Fruit fly (Drosophila melanogaster) whole organism, embryonic: ENCODE results near the gene CG7766.
A peak's percentile ranks its signal among the peaks of the same experiment; 100 is the strongest.

Source experiments
- CG11504 ChIP-seq: fragments of 200-800 bp; sonication (Bioruptor generic); optimal IDR thresholded peaks from 3 replicates; lab custom pipeline; 2019; ENCODE audit warnings: missing biosample characterization, mild to moderate bottlenecking, missing genetic modification characterization, moderate library complexity
- CG11560 ChIP-seq: fragments of 200-800 bp; sonication (Bioruptor generic); IDR thresholded peaks from 3 replicates; pipeline ENCODE4 v1.3.6; 2022; ENCODE audit warnings: missing biosample characterization, missing genetic modification characterization
- CG12769 ChIP-seq: fragments of 200-800 bp; sonication (Bioruptor generic); optimal IDR thresholded peaks from 2 replicates; lab custom pipeline; 2019; ENCODE audit warnings: missing biosample characterization, mild to moderate bottlenecking, missing genetic modification characterization, moderate library complexity
- CG12942 ChIP-seq: fragments of 200-800 bp; sonication (Bioruptor generic); optimal IDR thresholded peaks from 3 replicates; lab custom pipeline; 2016; ENCODE audit warnings: missing biosample characterization, missing genetic modification characterization
- CG13424 ChIP-seq: fragments of 200-800 bp; sonication (Bioruptor generic); optimal IDR thresholded peaks from 2 replicates; lab custom pipeline; 2019; ENCODE audit warnings: missing biosample characterization, mild to moderate bottlenecking, missing genetic modification characterization, moderate library complexity
- CG13894 ChIP-seq: fragments of 200-800 bp; sonication (Bioruptor generic); optimal IDR thresholded peaks from 3 replicates; lab custom pipeline; 2018; ENCODE audit warnings: missing biosample characterization, mild to moderate bottlenecking, missing genetic modification characterization, moderate library complexity
- CG16779 ChIP-seq: fragments of 200-800 bp; sonication (Bioruptor generic); IDR thresholded peaks from 2 replicates; pipeline ENCODE4 v1.3.6; 2022; ENCODE audit warnings: missing biosample characterization, missing genetic modification characterization
- CG18619 ChIP-seq: fragments of 200-800 bp; sonication (Bioruptor generic); optimal IDR thresholded peaks from 3 replicates; lab custom pipeline; 2017; ENCODE audit warnings: missing biosample characterization, mild to moderate bottlenecking, missing genetic modification characterization
- CG2889 ChIP-seq: fragments of 200-800 bp; sonication (Bioruptor generic); IDR thresholded peaks from 3 replicates; pipeline ENCODE4 v1.3.6; 2022; ENCODE audit warnings: missing biosample characterization, missing genetic modification characterization
- CG31224 ChIP-seq: fragments of 200-800 bp; sonication (Bioruptor generic); IDR thresholded peaks from 2 replicates; pipeline ENCODE4 v1.3.6; 2022; ENCODE audit warnings: missing biosample characterization, missing genetic modification characterization
- CG3281 ChIP-seq: fragments of 200-800 bp; sonication (Bioruptor generic); optimal IDR thresholded peaks from 3 replicates; lab custom pipeline; 2017; ENCODE audit warnings: missing biosample characterization, mild to moderate bottlenecking, missing genetic modification characterization
- CG34224 ChIP-seq: fragments of 200-800 bp; sonication (Bioruptor generic); IDR thresholded peaks from 3 replicates; pipeline ENCODE4 v1.3.6; 2022; ENCODE audit warnings: missing biosample characterization, missing genetic modification characterization; ENCODE audit not compliant: partially characterized antibody
- CG4360 ChIP-seq: fragments of 200-800 bp; sonication (Bioruptor generic); IDR thresholded peaks from 2 replicates; pipeline ENCODE4 v1.3.6; 2022; ENCODE audit warnings: missing biosample characterization, missing genetic modification characterization
- CG4424 ChIP-seq: fragments of 200-800 bp; sonication (Bioruptor generic); optimal IDR thresholded peaks from 3 replicates; lab custom pipeline; 2016; ENCODE audit warnings: missing biosample characterization, missing genetic modification characterization
- CG6654 ChIP-seq: fragments of 200-800 bp; sonication (Bioruptor generic); optimal IDR thresholded peaks from 2 replicates; lab custom pipeline; 2017; ENCODE audit warnings: missing biosample characterization, mild to moderate bottlenecking, missing genetic modification characterization
- CG6791 ChIP-seq: fragments of 200-800 bp; sonication (Bioruptor generic); IDR thresholded peaks from 3 replicates; pipeline ENCODE4 v1.3.6; 2022; ENCODE audit warnings: missing biosample characterization, missing genetic modification characterization; ENCODE audit not compliant: partially characterized antibody
- CG7786 ChIP-seq: fragments of 200-800 bp; sonication (Bioruptor generic); optimal IDR thresholded peaks from 2 replicates; lab custom pipeline; 2016; ENCODE audit warnings: missing biosample characterization, missing genetic modification characterization
- CG9817 ChIP-seq: fragments of 200-800 bp; sonication (Bioruptor generic); optimal IDR thresholded peaks from 2 replicates; lab custom pipeline; 2018; ENCODE audit warnings: missing biosample characterization, mild to moderate bottlenecking, missing genetic modification characterization, moderate library complexity
- Chrac-16 ChIP-seq: fragments of 200-800 bp; sonication (Bioruptor generic); optimal IDR thresholded peaks from 3 replicates; lab custom pipeline; 2016; ENCODE audit warnings: missing biosample characterization, missing genetic modification characterization
- D ChIP-seq, 2 experiments: fragments of 200-800 bp in 1 of 2; fragments of >200 bp in 1 of 2; sonication (Bioruptor generic) in 1 of 2; optimal IDR thresholded peaks; 2 replicates in 1 of 2; 3 replicates in 1 of 2; lab custom pipeline; 2017; ENCODE audit warnings: mild to moderate bottlenecking in 1 of 2, missing biosample characterization in 1 of 2, missing genetic modification characterization in 1 of 2, missing genetic modification reagents in 1 of 2
- D19A ChIP-seq: fragments of 200-800 bp; optimal IDR thresholded peaks from 3 replicates; lab custom pipeline; 2019; ENCODE audit warnings: missing biosample characterization, mild to moderate bottlenecking, missing genetic modification characterization, moderate library complexity
- Hr3 ChIP-seq: fragments of 200-800 bp; sonication (Bioruptor generic); optimal IDR thresholded peaks from 3 replicates; lab custom pipeline; 2016; ENCODE audit warnings: missing biosample characterization, missing genetic modification characterization
- Hr39 ChIP-seq: fragments of >200 bp; optimal IDR thresholded peaks from 2 replicates; lab custom pipeline; 2017
- Nf-YC ChIP-seq: fragments of 200-800 bp; optimal IDR thresholded peaks from 3 replicates; lab custom pipeline; 2019; ENCODE audit warnings: missing biosample characterization, mild to moderate bottlenecking, missing genetic modification characterization, moderate library complexity
- Opbp ChIP-seq: fragments of 200-800 bp; sonication (Bioruptor generic); IDR thresholded peaks from 3 replicates; pipeline ENCODE4 v1.3.6; 2022; ENCODE audit warnings: missing biosample characterization, missing genetic modification characterization; ENCODE audit not compliant: partially characterized antibody
- Ptx1 ChIP-seq: fragments of 200-800 bp; sonication (Bioruptor generic); IDR thresholded peaks from 2 replicates; pipeline ENCODE4 v1.3.6; 2022; ENCODE audit warnings: missing biosample characterization, missing genetic modification characterization
- Rfx ChIP-seq: fragments of 200-800 bp; sonication (Bioruptor generic); IDR thresholded peaks from 2 replicates; pipeline ENCODE4 v1.3.6; 2022; ENCODE audit warnings: missing biosample characterization, missing genetic modification characterization
- Sox100B ChIP-seq: fragments of 200-800 bp; sonication (Bioruptor generic); optimal IDR thresholded peaks from 3 replicates; lab custom pipeline; 2018; ENCODE audit warnings: missing biosample characterization, mild to moderate bottlenecking, missing genetic modification characterization
- Trl ChIP-seq, 3 experiments: fragments of >200 bp in 2 of 3; fragments of 200-800 bp in 1 of 3; sonication (Bioruptor generic) in 1 of 3; optimal IDR thresholded peaks; 2 replicates in 1 of 3; 3 replicates in 2 of 3; lab custom pipeline; 2016 to 2017; ENCODE audit warnings: missing biosample characterization in 1 of 3, missing genetic modification characterization in 1 of 3
- Xrp1 ChIP-seq: fragments of 200-800 bp; sonication (Bioruptor generic); IDR thresholded peaks from 2 replicates; pipeline ENCODE4 v1.3.6; 2022; ENCODE audit warnings: missing biosample characterization, missing genetic modification characterization
- abd-A ChIP-seq: fragments of 200-800 bp; sonication (Bioruptor generic); optimal IDR thresholded peaks from 3 replicates; lab custom pipeline; 2019; ENCODE audit warnings: missing biosample characterization, mild to moderate bottlenecking, missing genetic modification characterization, moderate library complexity
- caup ChIP-seq: fragments of 200-800 bp; sonication (Bioruptor generic); optimal IDR thresholded peaks from 3 replicates; lab custom pipeline; 2017; ENCODE audit warnings: missing biosample characterization, mild to moderate bottlenecking, missing genetic modification characterization, moderate library complexity; ENCODE audit not compliant: severe bottlenecking
- cg ChIP-seq: fragments of 200-800 bp; sonication (Bioruptor generic); optimal IDR thresholded peaks from 3 replicates; lab custom pipeline; 2019; ENCODE audit warnings: missing biosample characterization, mild to moderate bottlenecking, missing genetic modification characterization, moderate library complexity
- dmrt99B ChIP-seq: fragments of 200-800 bp; sonication (Bioruptor generic); optimal IDR thresholded peaks from 2 replicates; lab custom pipeline; 2018; ENCODE audit warnings: missing biosample characterization, mild to moderate bottlenecking, missing genetic modification characterization, moderate library complexity
- ewg ChIP-seq: fragments of 200-800 bp; sonication (Bioruptor generic); optimal IDR thresholded peaks from 3 replicates; lab custom pipeline; 2017; ENCODE audit warnings: mild to moderate bottlenecking, missing biosample characterization, missing genetic modification reagents, missing genetic modification characterization
- ftz-f1 ChIP-seq: fragments of 200-800 bp; sonication (Bioruptor generic); optimal IDR thresholded peaks from 2 replicates; lab custom pipeline; 2016; ENCODE audit warnings: missing biosample characterization, missing genetic modification characterization
- grau ChIP-seq: fragments of 200-800 bp; optimal IDR thresholded peaks from 3 replicates; lab custom pipeline; 2019; ENCODE audit warnings: missing biosample characterization, mild to moderate bottlenecking, missing genetic modification characterization, moderate library complexity
- knrl ChIP-seq: fragments of 200-800 bp; sonication (Bioruptor generic); IDR thresholded peaks from 3 replicates; pipeline ENCODE4 v1.3.6; 2022; ENCODE audit warnings: missing biosample characterization, missing genetic modification characterization; ENCODE audit not compliant: partially characterized antibody
- lab ChIP-seq: fragments of 200-800 bp; sonication (Bioruptor generic); optimal IDR thresholded peaks from 3 replicates; lab custom pipeline; 2017; ENCODE audit warnings: missing biosample characterization, missing genetic modification characterization, mild to moderate bottlenecking, moderate library complexity, missing genetic modification reagents
- nmo ChIP-seq: fragments of 200-800 bp; sonication (Bioruptor generic); optimal IDR thresholded peaks from 2 replicates; lab custom pipeline; 2018; ENCODE audit warnings: missing biosample characterization, mild to moderate bottlenecking, missing genetic modification characterization, moderate library complexity
- pfk ChIP-seq: fragments of 200-800 bp; sonication (Bioruptor generic); optimal IDR thresholded peaks from 2 replicates; lab custom pipeline; 2018; ENCODE audit warnings: missing biosample characterization, mild to moderate bottlenecking, missing genetic modification characterization, moderate library complexity
- row ChIP-seq: fragments of 200-800 bp; sonication (Bioruptor generic); IDR thresholded peaks from 3 replicates; pipeline ENCODE4 v1.3.6; 2022; ENCODE audit warnings: missing biosample characterization, missing genetic modification characterization
- scrt ChIP-seq: fragments of 200-800 bp; sonication (Bioruptor generic); optimal IDR thresholded peaks from 2 replicates; lab custom pipeline; 2018; ENCODE audit warnings: missing biosample characterization, mild to moderate bottlenecking, missing genetic modification characterization, moderate library complexity
- sim ChIP-seq: fragments of 200-800 bp; sonication (Bioruptor generic); IDR thresholded peaks from 2 replicates; pipeline ENCODE4 v1.3.6; 2022; ENCODE audit warnings: missing biosample characterization, missing genetic modification characterization
- sna ChIP-seq: fragments of 200-800 bp; sonication (Bioruptor generic); IDR thresholded peaks from 2 replicates; pipeline ENCODE4 v1.3.6; 2022; ENCODE audit warnings: missing biosample characterization, missing genetic modification characterization; ENCODE audit not compliant: partially characterized antibody
- trem ChIP-seq: fragments of 200-800 bp; optimal IDR thresholded peaks from 3 replicates; lab custom pipeline; 2019; ENCODE audit warnings: missing biosample characterization, mild to moderate bottlenecking, missing genetic modification characterization, moderate library complexity
- tup ChIP-seq: fragments of 200-800 bp; sonication (Bioruptor generic); optimal IDR thresholded peaks from 2 replicates; lab custom pipeline; 2016; ENCODE audit warnings: missing biosample characterization, mild to moderate bottlenecking, missing genetic modification characterization, moderate library complexity
- zf30C ChIP-seq: fragments of 200-800 bp; sonication (Bioruptor generic); optimal IDR thresholded peaks from 3 replicates; lab custom pipeline; 2018; ENCODE audit warnings: missing biosample characterization, mild to moderate bottlenecking, missing genetic modification characterization

Gene CG7766

DNA sequence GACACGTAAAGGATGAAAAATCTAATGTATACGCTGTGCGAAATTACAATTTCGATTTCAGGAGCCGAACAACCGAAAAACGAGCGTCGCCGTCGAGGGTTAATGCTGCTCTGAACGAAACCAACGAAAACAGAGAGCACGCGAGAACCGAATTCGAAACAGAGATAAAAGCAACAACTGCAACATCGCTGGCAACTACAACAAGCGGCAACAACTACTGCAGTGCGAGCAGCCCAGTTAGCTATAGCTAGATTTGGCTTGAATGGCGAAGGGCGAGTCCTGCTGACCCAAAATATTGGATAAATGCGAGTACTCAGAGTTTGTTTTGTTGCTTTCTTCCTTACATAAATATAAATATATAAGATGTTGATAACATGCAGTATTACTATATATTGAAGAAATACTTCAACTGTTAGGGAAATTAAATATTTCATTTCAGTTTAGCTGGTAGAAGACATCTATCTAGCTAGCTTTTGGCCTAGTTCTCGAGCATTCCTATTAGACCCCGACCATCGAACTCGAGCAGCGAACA lies 31.4 kb upstream of the CG7766 start, which contains the start of gene fend (continued):
- TF ChIP-seq CG9817 (tag; lab: Kevin White, UChicago) (peak; percentile 24), pfk (GFP tag; lab: Kevin White, UChicago) (no peak), CG16779 (GFP tag; lab: Robert Waterston, UW) (no peak), CG13894 (tag; lab: Kevin White, UChicago) (peak; percentile 25), scrt (GFP tag; lab: Kevin White, UChicago) (peak; percentile 35), D (optimal IDR thresholded peaks at IDR 0.05; lab: Kevin White, UChicago) (no peak), D (GFP tag; optimal IDR thresholded peaks at IDR 0.05; lab: Kevin White, UChicago) (peak; percentile 25), CG31224 (GFP tag; lab: Robert Waterston, UW) (no peak), cg (GFP tag; lab: Kevin White, UChicago) (no peak), sim (no peak), CG4424 (GFP tag; lab: Kevin White, UChicago) (peak; percentile 33), Nf-YC (peak; percentile 55), CG7786 (no peak), Xrp1 (peak; percentile 28; the same call in 1 of the 2 replicates), ftz-f1 (GFP tag; lab: Kevin White, UChicago) (no peak), ewg (GFP tag; lab: Kevin White, UChicago) (peak; percentile 9), Rfx (GFP tag; lab: Robert Waterston, UW) (peak; percentile 27; the same call in 1 of the 2 replicates), CG12769 (peak; percentile 31), Chrac-16 (GFP tag; lab: Kevin White, UChicago) (peak; percentile 22), D19A (peak; percentile 42), CG18619 (GFP tag; lab: Kevin White, UChicago) (peak; percentile 45), zf30C (GFP tag; lab: Kevin White, UChicago) (peak; percentile 42), CG11504 (peak; percentile 73), CG3281 (GFP tag; lab: Kevin White, UChicago) (peak; percentile 38), CG4360 (peak; percentile 4; the same call in 1 of the 2 replicates), CG34224 (GFP tag; lab: Robert Waterston, UW) (no peak), nmo (GFP tag; lab: Kevin White, UChicago) (peak; percentile 43), row (GFP tag; lab: Robert Waterston, UW) (peak; percentile 94), Opbp (GFP tag; lab: Robert Waterston, UW) (peak; percentile 39; the same call in 1 of the 3 replicates), CG6791 (no peak), knrl (no peak), abd-A (peak; percentile 9), CG13424 (tag; lab: Kevin White, UChicago) (peak; percentile 61), tup (GFP tag; lab: Kevin White, UChicago) (no peak), Hr39 (lab: Kevin White, UChicago) (no peak), Ptx1 (0 out of 2 replicates have a peak, but pooled peaks have one; percentile 29), trem (tag; lab: Kevin White, UChicago) (peak; percentile 23), CG11560 (tag; lab: Robert Waterston, UW) (no peak), Trl (optimal IDR thresholded peaks at IDR 0.05; lab: Kevin White, UChicago) (peak; percentile 5 to 43), Trl (GFP tag; optimal IDR thresholded peaks at IDR 0.05; lab: Kevin White, UChicago) (no peak), CG6654 (GFP tag; lab: Kevin White, UChicago) (no peak), CG12942 (no peak), sna (GFP tag; lab: Robert Waterston, UW) (no peak), dmrt99B (peak; percentile 53), Hr3 (GFP tag; lab: Kevin White, UChicago) (peak; percentile 15), Sox100B (peak; percentile 49), CG2889 (GFP tag; lab: Robert Waterston, UW) (no peak), caup (peak; percentile 23), grau (tag; lab: Kevin White, UChicago) (peak; percentile 61), lab (GFP tag; lab: Kevin White, UChicago) (peak; percentile 8)
